Fruit fly (Drosophila melanogaster) whole organism, prepupa: ENCODE results near the gene ftz.

ENCODE experiments used
- Blimp-1 ChIP-seq: fragments of 200-800 bp; sonication (Bioruptor generic); optimal IDR thresholded peaks from 3 replicates; lab custom pipeline; 2017; ENCODE audit warnings: missing biosample characterization, missing genetic modification characterization, mild to moderate bottlenecking, moderate library complexity, missing genetic modification reagents
- CG10631 ChIP-seq: fragments of 200-800 bp; sonication (Bioruptor generic); optimal IDR thresholded peaks from 2 replicates; lab custom pipeline; 2016; ENCODE audit warnings: missing biosample characterization, missing genetic modification characterization
- CG11762 ChIP-seq: fragments of 200-800 bp; sonication (Bioruptor generic); optimal IDR thresholded peaks from 3 replicates; lab custom pipeline; 2016; ENCODE audit warnings: missing biosample characterization, missing genetic modification characterization; ENCODE audit not compliant: insufficient read depth
- CG11902 ChIP-seq: fragments of 200-800 bp; sonication (Bioruptor generic); optimal IDR thresholded peaks from 3 replicates; lab custom pipeline; 2016; ENCODE audit warnings: missing biosample characterization, missing genetic modification characterization
- CG15336 ChIP-seq: fragments of 200-800 bp; sonication (Bioruptor generic); IDR thresholded peaks from 2 replicates; pipeline ENCODE4 v1.3.6; 2022; ENCODE audit warnings: missing biosample characterization, missing genetic modification characterization
- CG1621 ChIP-seq: fragments of 200-800 bp; sonication (Bioruptor generic); optimal IDR thresholded peaks from 3 replicates; lab custom pipeline; 2018; ENCODE audit warnings: missing biosample characterization, mild to moderate bottlenecking, missing genetic modification characterization
- CG3032 ChIP-seq: fragments of 200-800 bp; optimal IDR thresholded peaks from 2 replicates; lab custom pipeline; 2019; ENCODE audit warnings: missing biosample characterization, mild to moderate bottlenecking, missing genetic modification characterization, moderate library complexity
- CG32006 ChIP-seq: fragments of 200-800 bp; sonication (Bioruptor generic); optimal IDR thresholded peaks from 3 replicates; lab custom pipeline; 2017; ENCODE audit warnings: missing biosample characterization, mild to moderate bottlenecking, missing genetic modification characterization
- CG4318 ChIP-seq: fragments of 200-800 bp; sonication (Bioruptor generic); optimal IDR thresholded peaks from 3 replicates; lab custom pipeline; 2017; ENCODE audit warnings: missing biosample characterization, mild to moderate bottlenecking, missing genetic modification characterization
- CG6163 ChIP-seq: fragments of 200-800 bp; sonication (Bioruptor generic); IDR thresholded peaks from 3 replicates; pipeline ENCODE4 v1.3.6; 2022; ENCODE audit warnings: missing biosample characterization, missing genetic modification characterization
- CG6276 ChIP-seq: fragments of 200-800 bp; sonication (Bioruptor generic); optimal IDR thresholded peaks from 2 replicates; lab custom pipeline; 2017; ENCODE audit warnings: missing biosample characterization, mild to moderate bottlenecking, missing genetic modification characterization
- CG6808 ChIP-seq: fragments of 200-800 bp; sonication (Bioruptor generic); optimal IDR thresholded peaks from 3 replicates; lab custom pipeline; 2017; ENCODE audit warnings: missing biosample characterization, missing genetic modification characterization, mild to moderate bottlenecking, moderate library complexity, missing genetic modification reagents
- CG6854 ChIP-seq: fragments of 200-800 bp; sonication (Bioruptor generic); optimal IDR thresholded peaks from 2 replicates; lab custom pipeline; 2017; ENCODE audit warnings: missing biosample characterization, mild to moderate bottlenecking, missing genetic modification characterization
- CG7368 ChIP-seq: fragments of 200-800 bp; sonication (Bioruptor generic); optimal IDR thresholded peaks from 3 replicates; lab custom pipeline; 2016; ENCODE audit warnings: missing biosample characterization, missing genetic modification characterization
- CG8319 ChIP-seq: fragments of 200-800 bp; sonication (Bioruptor generic); optimal IDR thresholded peaks from 3 replicates; lab custom pipeline; 2016; ENCODE audit warnings: missing biosample characterization, missing genetic modification characterization
- CG8632 ChIP-seq: fragments of 200-800 bp; sonication (Bioruptor generic); optimal IDR thresholded peaks from 3 replicates; lab custom pipeline; 2016; ENCODE audit warnings: missing biosample characterization, missing genetic modification characterization
- Eip78C ChIP-seq: fragments of 200-800 bp; sonication (Bioruptor generic); peaks from one replicate; lab custom pipeline; 2016; ENCODE audit warnings: missing biosample characterization, missing genetic modification characterization
- Eip93F ChIP-seq: fragments of 200-800 bp; sonication (Bioruptor generic); optimal IDR thresholded peaks from 2 replicates; lab custom pipeline; 2016; ENCODE audit warnings: missing biosample characterization, mild to moderate bottlenecking, missing genetic modification characterization
- Lpt ChIP-seq: fragments of 200-800 bp; sonication (Bioruptor generic); optimal IDR thresholded peaks from 3 replicates; lab custom pipeline; 2016; ENCODE audit warnings: missing biosample characterization, missing genetic modification characterization
- Met ChIP-seq: fragments of 200-800 bp; sonication (Bioruptor generic); optimal IDR thresholded peaks from 3 replicates; lab custom pipeline; 2016; ENCODE audit warnings: missing biosample characterization, missing genetic modification characterization
- OdsH ChIP-seq: fragments of 200-800 bp; sonication (Bioruptor generic); optimal IDR thresholded peaks from 3 replicates; lab custom pipeline; 2016; ENCODE audit warnings: missing biosample characterization, missing genetic modification characterization
- Smox ChIP-seq: fragments of 200-800 bp; sonication (Bioruptor generic); optimal IDR thresholded peaks from 3 replicates; lab custom pipeline; 2016; ENCODE audit warnings: missing biosample characterization, missing genetic modification characterization
- Sox15 ChIP-seq: fragments of 200-800 bp; sonication (Bioruptor generic); optimal IDR thresholded peaks from 3 replicates; lab custom pipeline; 2016; ENCODE audit warnings: missing biosample characterization, missing genetic modification characterization
- achi ChIP-seq: fragments of 200-800 bp; sonication (Bioruptor generic); optimal IDR thresholded peaks from 3 replicates; lab custom pipeline; 2016; ENCODE audit warnings: missing biosample characterization, missing genetic modification characterization
- acj6 ChIP-seq: fragments of 200-800 bp; sonication (Bioruptor generic); optimal IDR thresholded peaks from 3 replicates; lab custom pipeline; 2016; ENCODE audit warnings: missing biosample characterization, missing genetic modification characterization
- dac ChIP-seq: fragments of 200-800 bp; sonication (Bioruptor generic); optimal IDR thresholded peaks from 2 replicates; lab custom pipeline; 2017; ENCODE audit warnings: missing biosample characterization, mild to moderate bottlenecking, missing genetic modification characterization
- eg ChIP-seq: fragments of 200-800 bp; sonication (Bioruptor generic); IDR thresholded peaks from 3 replicates; pipeline ENCODE4 v1.3.6; 2022; ENCODE audit warnings: missing biosample characterization, missing genetic modification characterization
- fd59A ChIP-seq: fragments of 200-800 bp; sonication (Bioruptor generic); optimal IDR thresholded peaks from 2 replicates; lab custom pipeline; 2017; ENCODE audit warnings: missing biosample characterization, mild to moderate bottlenecking, missing genetic modification characterization, missing genetic modification reagents
- fd85E ChIP-seq: fragments of 200-800 bp; sonication (Bioruptor generic); optimal IDR thresholded peaks from 3 replicates; lab custom pipeline; 2016; ENCODE audit warnings: missing biosample characterization, missing genetic modification characterization
- net ChIP-seq: fragments of 200-800 bp; sonication (Bioruptor generic); optimal IDR thresholded peaks from 3 replicates; lab custom pipeline; 2016; ENCODE audit warnings: missing biosample characterization, missing genetic modification characterization
- salr ChIP-seq, 2 experiments: fragments of 200-800 bp; sonication (Bioruptor generic); optimal IDR thresholded peaks; 3 replicates each; lab custom pipeline; 2016 to 2018; ENCODE audit warnings: missing biosample characterization in 2 of 2, missing genetic modification characterization in 2 of 2, mild to moderate bottlenecking in 1 of 2
- spab ChIP-seq: fragments of 200-800 bp; sonication (Bioruptor generic); optimal IDR thresholded peaks from 2 replicates; lab custom pipeline; 2017; ENCODE audit warnings: missing biosample characterization, mild to moderate bottlenecking, missing genetic modification characterization, missing genetic modification reagents
- svp ChIP-seq: fragments of 200-800 bp; sonication (Bioruptor generic); peaks from one replicate; lab custom pipeline; 2016; ENCODE audit warnings: missing biosample characterization, missing genetic modification characterization
- topi ChIP-seq: fragments of 200-800 bp; sonication (Bioruptor generic); optimal IDR thresholded peaks from 3 replicates; lab custom pipeline; 2016; ENCODE audit warnings: missing biosample characterization, missing genetic modification characterization

The ftz gene

DNA sequence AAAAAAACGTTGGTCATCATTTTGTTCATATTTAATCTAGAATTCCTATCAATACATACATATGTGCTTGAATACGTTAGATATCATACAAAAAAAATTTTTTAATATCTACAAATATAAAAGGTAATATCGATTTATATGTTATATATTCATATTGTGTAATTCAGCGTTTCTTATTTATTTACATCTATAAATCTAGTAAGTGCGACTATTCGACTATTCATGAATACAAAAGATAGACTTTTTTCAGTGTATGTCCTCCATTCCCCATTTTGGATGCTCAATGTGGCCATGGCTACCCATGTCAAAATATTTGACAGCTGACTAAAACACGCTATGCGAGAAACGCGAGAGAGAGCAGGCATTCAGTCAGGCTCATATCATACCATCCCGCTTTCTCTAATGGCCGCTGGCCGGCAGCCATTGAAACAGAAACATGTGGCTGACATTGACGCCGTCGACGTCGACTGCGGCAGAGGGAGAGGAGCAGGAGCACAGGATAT lies 39.2 kb downstream of the ftz start (continued):
- no peak for TF ChIP-seq CG7368 (GFP tag; lab: Kevin White, UChicago)
- peak; percentile 11 for TF ChIP-seq CG6808
- TF ChIP-seq CG10631 (GFP tag; lab: Kevin White, UChicago): peak; percentile 44
- TF ChIP-seq Met (GFP tag; lab: Kevin White, UChicago): peak; percentile 35
- peak; percentile 7 for TF ChIP-seq CG4318
- peak; percentile 75 for TF ChIP-seq Eip78C
- peak; percentile 8 for TF ChIP-seq CG6276
- peak; percentile 32 for TF ChIP-seq Smox (GFP tag; lab: Kevin White, UChicago)
- no peak for TF ChIP-seq dac (GFP tag; lab: Kevin White, UChicago)
- TF ChIP-seq CG32006 (GFP tag; lab: Kevin White, UChicago): peak; percentile 53
- TF ChIP-seq net (GFP tag; lab: Kevin White, UChicago): peak; percentile 13
- TF ChIP-seq CG3032 (tag; lab: Kevin White, UChicago): peak; percentile 56
- TF ChIP-seq salr (GFP tag; optimal IDR thresholded peaks at IDR 0.05; lab: Kevin White, UChicago): peak in 1 of 2 experiments; percentile 35

DNA sequence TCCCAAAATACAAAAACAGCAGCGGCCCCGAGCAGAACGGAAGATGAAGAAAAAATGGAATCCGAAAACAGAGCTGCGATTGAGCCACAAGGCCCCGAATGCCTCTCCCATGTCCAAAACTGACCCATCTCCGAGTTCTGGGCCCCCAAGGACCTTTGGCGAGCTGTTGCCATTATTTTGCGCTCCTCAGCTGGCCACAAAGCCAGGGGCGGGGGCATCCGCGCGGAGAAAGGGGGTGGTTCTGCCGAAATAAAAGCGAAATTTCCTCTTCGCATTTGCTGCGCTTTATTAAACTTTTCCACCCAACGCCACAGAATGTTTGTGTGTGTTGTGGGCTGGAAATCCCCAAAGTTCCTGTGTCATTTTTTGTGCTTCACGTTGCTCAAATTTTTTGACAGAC lies 40.2 kb downstream of the ftz start:
- TF ChIP-seq CG6163: no peak
- no peak for TF ChIP-seq net (GFP tag; lab: Kevin White, UChicago)
- TF ChIP-seq CG11902 (GFP tag; lab: Kevin White, UChicago): no peak
- no peak for TF ChIP-seq CG1621
- no peak for TF ChIP-seq Sox15 (GFP tag; lab: Kevin White, UChicago)
- TF ChIP-seq spab: no peak
- TF ChIP-seq CG6808: no peak
- TF ChIP-seq fd59A (GFP tag; lab: Kevin White, UChicago): no peak
- no peak for TF ChIP-seq OdsH
- no peak for TF ChIP-seq dac (GFP tag; lab: Kevin White, UChicago)
- TF ChIP-seq CG11762 (GFP tag; lab: Kevin White, UChicago): no peak
- no peak for TF ChIP-seq acj6
- no peak for TF ChIP-seq fd85E (GFP tag; lab: Kevin White, UChicago)
- no peak for TF ChIP-seq CG6854
- TF ChIP-seq CG15336: no peak
- no peak for TF ChIP-seq CG32006 (GFP tag; lab: Kevin White, UChicago)

DNA sequence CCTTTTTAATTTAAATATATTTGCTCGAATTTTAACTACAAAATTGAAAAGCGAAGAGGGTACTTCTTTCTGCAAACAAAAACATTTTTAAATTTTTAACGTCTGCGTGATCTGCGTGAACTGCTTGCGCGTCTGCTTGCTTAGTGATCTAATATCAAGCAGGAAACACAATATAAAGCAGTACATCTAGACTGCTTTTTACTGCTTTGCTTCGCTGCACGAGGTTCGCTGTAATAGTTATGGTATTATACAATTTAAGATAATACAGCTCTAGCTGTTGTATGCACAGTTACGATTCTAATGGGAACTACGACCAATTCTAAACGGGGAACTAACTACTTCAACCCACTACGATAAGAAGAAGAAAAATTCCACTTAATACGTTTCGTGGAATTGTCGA lies 44.0 kb downstream of the ftz start:
- no peak for TF ChIP-seq Lpt (GFP tag; lab: Kevin White, UChicago)
- peak; percentile 59 for TF ChIP-seq svp (GFP tag; lab: Kevin White, UChicago)
- TF ChIP-seq Blimp-1 (GFP tag; lab: Kevin White, UChicago): no peak

DNA sequence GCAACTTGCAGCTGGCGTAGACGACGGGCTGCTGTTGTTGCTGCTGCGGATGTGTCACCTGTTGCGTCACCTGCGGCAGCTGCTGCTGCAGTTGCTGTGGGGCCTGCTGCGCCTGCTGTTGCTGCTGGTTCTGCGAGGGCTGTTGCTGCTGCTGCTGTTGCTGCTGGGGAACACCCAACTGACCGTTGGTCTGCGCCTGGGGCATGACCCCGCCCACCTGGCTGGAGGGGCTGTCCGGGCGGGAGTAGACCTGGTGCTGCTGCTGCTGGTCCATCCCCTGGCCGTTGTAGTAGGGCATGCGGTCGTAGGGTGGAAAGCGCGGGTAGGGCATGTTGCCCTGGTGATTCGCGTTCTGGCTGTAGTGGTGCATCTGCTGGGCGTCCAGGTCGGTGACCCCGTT lies 45.3 kb downstream of the ftz start:
- TF ChIP-seq CG8319 (GFP tag; lab: Kevin White, UChicago) (no peak), CG6163 (no peak), topi (GFP tag; lab: Kevin White, UChicago) (no peak), CG15336 (no peak), CG10631 (GFP tag; lab: Kevin White, UChicago) (no peak), acj6 (no peak), CG8632 (GFP tag; lab: Kevin White, UChicago) (no peak), OdsH (no peak), Eip93F (no peak), achi (GFP tag; lab: Kevin White, UChicago) (no peak), spab (no peak), eg (GFP tag; lab: Robert Waterston, UW) (no peak), CG4318 (no peak)
